Worm (Caenorhabditis elegans) whole organism, dauer: ENCODE measurements around the gene smcr-8.

Source experiments
- unc-62 ChIP-seq: sonication (generic microtip); optimal IDR thresholded peaks from 2 replicates; lab custom pipeline; 2017; ENCODE audit warnings: missing biosample characterization, missing genetic modification reagents, missing genetic modification characterization

smcr-8 gene

DNA sequence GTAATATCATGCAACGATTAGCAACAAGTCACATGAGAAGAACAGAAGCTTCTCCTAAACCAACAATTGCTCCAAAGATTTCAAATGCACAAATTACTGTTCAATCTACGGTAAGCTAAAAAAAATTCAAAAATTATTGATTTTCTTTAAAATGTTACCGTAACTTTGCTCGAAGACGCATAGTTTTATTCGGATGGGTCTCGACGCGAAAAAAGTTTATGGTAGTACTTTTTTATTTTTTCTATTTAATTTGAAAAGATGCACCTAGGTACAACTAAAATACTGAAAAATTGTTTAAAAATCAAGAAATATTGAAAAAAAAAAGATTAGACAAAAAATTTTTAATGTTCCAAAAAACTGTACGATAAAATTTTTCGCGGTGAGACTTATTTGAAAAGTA lies 11.5 kb upstream of the smcr-8 start:
- TF ChIP-seq unc-62, result no peak

DNA sequence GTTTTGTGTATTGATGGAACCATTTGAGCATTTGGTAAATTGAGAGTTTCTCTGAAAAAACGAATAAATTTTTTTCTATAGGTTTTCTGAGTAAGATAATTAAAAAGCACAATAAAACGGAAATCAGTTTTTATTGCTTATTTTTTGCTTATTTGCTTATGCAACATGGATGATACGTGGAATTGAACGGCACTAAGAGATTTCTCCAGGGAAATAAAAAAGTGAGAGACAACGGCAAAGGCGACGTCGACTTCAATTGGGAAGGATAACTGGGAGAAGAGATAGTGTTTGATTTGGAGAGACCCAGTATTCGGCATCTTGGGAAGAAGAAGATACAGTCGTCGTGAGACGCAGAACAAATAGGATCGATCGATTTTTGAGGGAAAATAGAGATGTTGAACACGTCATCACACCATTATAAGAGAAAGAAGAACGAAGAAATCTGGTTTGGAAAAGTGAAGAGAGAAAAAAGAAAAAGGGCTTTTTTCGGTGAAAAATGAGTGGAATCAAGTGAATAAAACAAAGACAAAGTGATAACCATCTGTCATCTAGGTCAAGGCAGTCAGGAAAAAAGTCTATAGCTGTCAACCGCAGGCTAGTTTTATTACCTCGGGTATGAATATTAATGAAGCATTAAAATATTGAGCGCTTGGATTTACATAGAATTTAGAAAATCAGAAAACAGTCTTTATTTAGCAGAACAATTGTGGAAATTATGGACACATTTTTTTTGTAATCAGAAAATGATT lies 890 bp upstream of the smcr-8 start, which contains the start of gene tmem-131:
Gene tmem-131 (minus strand): TSS at position 51 of the 749 bp plus-strand sequence.
- no peak for TF ChIP-seq unc-62

DNA sequence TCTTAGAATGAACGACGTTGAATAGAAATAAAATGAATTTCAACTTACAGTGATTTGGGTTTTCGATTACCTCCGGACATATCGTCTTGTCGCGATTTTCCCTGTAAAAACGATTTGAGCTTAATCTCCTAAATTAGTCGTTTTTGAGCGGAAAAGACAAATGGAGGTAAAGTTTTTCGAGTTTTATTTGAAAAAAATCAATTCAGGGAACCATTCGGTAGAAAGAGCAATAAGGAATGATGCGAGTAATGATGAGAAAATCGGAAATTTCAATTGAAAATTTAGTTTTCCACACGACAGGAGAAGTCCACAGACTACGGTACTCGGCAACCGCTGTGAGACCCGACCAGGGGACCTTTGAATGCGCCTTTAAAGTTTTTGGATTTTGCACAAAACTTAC lies 3.1 kb downstream of the smcr-8 start, which contains the start of gene R144.10:
Gene R144.10 (minus strand): TSS at position 101 of the 400 bp plus-strand sequence.
- TF ChIP-seq unc-62, result no peak

DNA sequence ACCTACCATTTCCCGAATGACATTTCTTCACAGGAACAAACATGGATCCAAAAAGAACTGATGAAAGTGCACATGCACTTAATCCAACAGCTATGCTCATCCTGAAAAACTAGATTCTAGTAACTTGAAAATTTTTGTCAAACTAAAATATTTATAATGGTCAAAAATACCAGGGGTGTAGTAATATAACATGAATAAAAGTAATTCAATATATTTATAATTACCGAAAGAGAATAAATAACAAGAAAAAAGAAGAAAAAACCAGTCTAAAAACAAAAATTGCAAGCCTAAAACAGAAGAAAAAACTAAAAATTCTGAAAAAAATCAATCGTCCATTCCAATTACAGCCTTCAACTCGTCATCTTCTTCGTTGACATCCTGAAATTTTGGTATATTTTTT lies 5.4 kb downstream of the smcr-8 start, which contains the start of gene R144.6:
Gene R144.6 (minus strand): TSS at position 101 of the 400 bp plus-strand sequence.
- no peak for TF ChIP-seq unc-62

ce11 chrIII:5006881-5007280 lies 7.7 kb downstream of the smcr-8 start, which contains the start of gene R144.12:
Gene R144.12 (minus strand): TSS chrIII:5006981.
- TF ChIP-seq unc-62, result no peak

DNA sequence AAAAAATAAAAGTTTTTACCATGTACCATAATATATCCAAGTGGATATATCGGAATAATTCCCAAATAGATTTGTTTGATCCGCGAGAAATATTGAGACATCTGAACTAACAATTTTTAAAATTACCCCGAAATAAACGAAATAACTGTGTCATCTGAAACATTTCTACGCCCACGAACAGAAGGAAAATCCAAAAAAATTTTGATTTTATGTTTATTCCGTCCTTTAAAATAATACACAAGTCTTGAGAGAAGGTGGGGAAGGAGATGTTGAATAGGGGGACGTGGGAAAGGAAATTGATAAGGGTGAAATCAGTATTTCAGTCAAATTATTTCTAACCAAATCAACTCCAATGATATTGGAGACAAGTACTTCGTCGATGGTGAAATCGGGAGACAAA lies 9.6 kb downstream of the smcr-8 start, which contains the start of gene R144.11:
Gene R144.11 (minus strand): TSS at position 101 of the 400 bp plus-strand sequence.
- TF ChIP-seq unc-62, result no peak

- no peak for TF ChIP-seq unc-62
These were observed 11.5 kb downstream of the smcr-8 start for ce11 chrIII:5010723-5011122.

ce11 chrIII:5012460-5012859 lies 13.3 kb downstream of the smcr-8 start:
- no peak for TF ChIP-seq unc-62

DNA sequence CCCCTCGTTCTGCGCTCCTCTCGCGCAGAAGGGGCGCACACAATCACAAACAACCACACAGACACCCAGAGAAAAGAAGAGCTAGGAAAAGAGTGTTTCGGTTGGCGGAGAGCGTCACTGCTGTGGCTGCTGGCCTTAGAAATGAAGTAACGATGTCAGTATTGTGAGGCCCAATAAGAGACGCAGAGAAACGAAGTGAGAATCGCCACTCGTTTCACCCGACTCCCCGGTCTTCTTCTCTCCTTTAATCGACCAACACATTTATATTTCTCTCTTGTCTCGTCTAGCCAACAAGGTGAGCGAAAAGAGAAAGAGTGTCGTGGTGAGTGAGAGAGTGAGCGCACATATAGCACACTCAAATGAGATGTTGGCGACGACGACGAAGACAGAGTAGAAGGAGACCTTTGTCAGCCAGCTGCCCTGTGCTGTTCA lies 14.8 kb downstream of the smcr-8 start:
- TF ChIP-seq unc-62, result no peak

ce11 chrIII:5017550-5017949 lies 18.4 kb downstream of the smcr-8 start, which contains the start of gene larp-1:
Gene larp-1 (minus strand): TSS chrIII:5017650.
- no peak for TF ChIP-seq unc-62

DNA sequence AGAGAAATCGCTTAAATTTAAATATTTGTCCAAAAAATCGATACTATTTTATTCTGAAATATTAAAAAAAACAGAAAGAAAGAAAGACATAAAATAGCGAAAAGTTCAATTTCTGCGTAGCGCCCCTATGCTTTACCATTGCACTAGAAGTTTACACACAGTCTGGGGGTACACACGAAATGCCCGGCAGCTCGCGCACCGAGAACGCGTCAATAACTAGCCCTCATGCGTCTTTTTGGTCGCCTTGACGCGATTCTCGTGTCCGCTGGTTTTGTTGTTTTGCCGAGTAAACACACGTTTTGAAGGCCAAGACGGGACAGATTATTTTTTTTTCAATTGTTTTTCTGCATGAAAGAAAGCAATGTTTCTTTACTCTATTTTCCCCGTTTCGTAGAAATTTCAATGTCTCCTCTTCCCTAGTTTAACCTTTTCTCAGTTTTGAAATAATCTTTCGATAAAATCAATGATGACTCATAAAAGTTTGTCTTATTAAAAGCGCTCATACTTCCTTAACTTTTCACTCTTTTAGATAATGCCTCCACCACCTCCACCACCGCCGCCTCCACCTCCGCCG lies 19.0 kb downstream of the smcr-8 start, which contains the start of gene wip-1:
Gene wip-1 (plus strand): TSS at position 524 of the 574 bp plus-strand sequence.
- TF ChIP-seq unc-62, result no peak

- no peak for TF ChIP-seq unc-62
These were observed 21.7 kb downstream of the smcr-8 start, which contains the start of gene mdt-11 for ce11 chrIII:5020924-5021323. Gene mdt-11 (plus strand): TSS chrIII:5021224.

DNA sequence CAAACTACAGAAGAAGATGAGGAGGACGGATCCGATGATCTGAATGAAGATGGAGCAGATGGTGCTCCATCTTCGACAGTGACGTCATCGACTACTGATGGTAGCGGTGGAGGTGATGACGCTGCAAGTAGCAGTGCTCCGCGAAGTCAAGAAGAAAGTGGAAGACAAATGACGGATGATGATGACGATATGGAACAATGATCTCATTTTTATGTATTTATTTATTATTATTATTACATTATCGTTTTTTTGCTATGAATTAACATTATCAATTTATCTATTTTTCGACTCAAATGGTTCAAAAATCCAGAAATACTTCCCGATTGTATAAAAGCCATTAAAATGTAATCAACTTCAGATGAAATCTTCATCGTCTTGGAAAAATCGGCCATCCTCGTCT lies 22.5 kb downstream of the smcr-8 start, which contains the start of gene R144.3:
Gene R144.3 (plus strand): TSS at position 301 of the 400 bp plus-strand sequence.
- no peak for TF ChIP-seq unc-62

- TF ChIP-seq unc-62, result no peak
These were observed 23.8 kb downstream of the smcr-8 start, which contains the start of gene R144.13 for ce11 chrIII:5022964-5023363. Gene R144.13 (plus strand): TSS chrIII:5023264.

DNA sequence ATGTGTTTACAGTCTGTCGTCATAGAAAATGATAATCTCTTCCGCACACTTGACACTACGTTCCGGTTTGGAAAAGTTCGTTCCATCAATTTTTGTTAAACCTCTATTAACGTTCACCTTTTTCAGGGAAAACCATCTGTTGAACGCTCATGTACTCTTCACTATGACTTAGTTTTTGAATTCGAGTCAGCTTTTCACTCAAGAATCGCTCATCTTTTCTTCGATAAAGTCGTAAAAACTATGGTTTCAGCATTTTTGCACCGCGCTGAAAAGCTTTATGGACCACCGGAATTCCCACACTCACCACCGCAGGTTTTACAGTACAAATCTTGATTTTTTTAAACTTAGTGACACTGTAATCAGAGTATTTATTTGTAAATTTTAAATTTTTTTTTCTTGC lies 24.5 kb downstream of the smcr-8 start:
- no peak for TF ChIP-seq unc-62

DNA sequence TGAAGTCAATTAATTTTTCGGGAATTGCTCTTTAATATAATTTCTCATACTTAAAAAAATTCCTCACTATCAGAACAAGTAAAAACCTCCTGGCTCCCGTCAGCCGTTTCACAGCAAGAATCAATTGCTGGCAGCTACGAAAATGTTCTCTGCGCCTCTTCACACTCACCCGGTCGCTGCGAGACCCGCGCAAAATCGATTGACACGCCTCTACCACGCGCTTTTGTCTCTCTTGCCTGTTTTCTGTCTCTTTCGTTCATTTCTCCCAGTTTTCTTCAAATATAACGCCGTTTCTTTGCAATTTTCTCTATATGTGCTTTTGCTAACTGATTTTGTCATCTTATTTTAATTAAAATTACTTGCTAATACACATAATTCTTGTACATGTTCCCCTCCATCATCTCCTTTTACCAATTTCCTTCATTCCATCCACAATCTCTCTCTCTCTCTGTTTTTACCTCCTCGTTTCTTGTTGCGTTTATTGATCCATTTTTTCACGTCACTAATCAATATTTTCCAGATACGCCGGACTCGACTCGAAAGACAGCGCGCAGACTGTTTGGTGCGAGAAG lies 25.3 kb downstream of the smcr-8 start, which contains the start of gene pcf-11:
Gene pcf-11 (plus strand): TSS at position 522 of the 572 bp plus-strand sequence.
- no peak for TF ChIP-seq unc-62

DNA sequence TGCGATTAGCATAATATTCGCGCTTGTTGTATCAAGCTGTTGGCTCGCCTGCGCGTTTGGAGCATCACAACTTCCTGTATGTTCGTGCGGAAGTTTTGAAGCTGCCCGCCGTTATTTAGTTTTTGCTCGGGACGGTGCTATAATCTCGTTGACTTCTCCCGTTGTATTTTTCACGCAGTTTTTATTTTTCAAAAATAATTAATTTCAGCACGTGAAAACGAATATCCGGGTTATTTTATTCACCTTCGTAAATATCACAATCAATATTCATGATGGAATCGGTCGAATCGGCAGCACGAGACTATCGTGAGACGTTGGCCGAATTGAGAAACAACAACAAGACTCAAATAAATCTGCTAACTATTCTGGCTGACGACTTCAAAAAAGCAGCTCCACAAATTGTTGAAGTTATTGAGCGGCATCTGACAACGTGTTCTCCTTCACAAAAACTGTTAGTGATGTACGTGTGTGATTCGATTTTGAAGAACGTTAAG lies 26.0 kb downstream of the smcr-8 start:
- TF ChIP-seq unc-62, result no peak
